Worm (Caenorhabditis elegans) whole organism, L3 larva: ENCODE results near the gene B0244.16.

Experiments
- R02D3.7 ChIP-seq: fragments of 150-350 bp; optimal IDR thresholded peaks from 2 replicates; lab custom pipeline; 2014; ENCODE audit warnings: missing biosample characterization, missing genetic modification characterization
- ZK546.5 ChIP-seq: sonication (generic microtip); optimal IDR thresholded peaks from 2 replicates; lab custom pipeline; 2017; ENCODE audit warnings: missing biosample characterization, missing genetic modification characterization
- ama-1 ChIP-seq: fragments of 150-350 bp; optimal IDR thresholded peaks from 2 replicates; lab custom pipeline; 2018
- ceh-28 ChIP-seq: fragments of 150-350 bp; optimal IDR thresholded peaks from 2 replicates; lab custom pipeline; 2014; ENCODE audit warnings: missing biosample characterization, missing genetic modification reagents, missing genetic modification characterization
- ceh-82 ChIP-seq: fragments of 150-350 bp; optimal IDR thresholded peaks from 2 replicates; lab custom pipeline; 2014; ENCODE audit warnings: missing biosample characterization, missing genetic modification characterization
- egl-5 ChIP-seq: fragments of 150-350 bp; optimal IDR thresholded peaks from 2 replicates; lab custom pipeline; 2017; ENCODE audit warnings: missing biosample characterization, missing genetic modification reagents, missing genetic modification characterization, inconsistent platforms
- elt-1 ChIP-seq: fragments of 150-350 bp; optimal IDR thresholded peaks from 2 replicates; lab custom pipeline; 2014; ENCODE audit warnings: missing biosample characterization, missing genetic modification characterization
- elt-2 ChIP-seq: sonication (generic microtip); optimal IDR thresholded peaks from 2 replicates; lab custom pipeline; 2016; ENCODE audit warnings: missing genetic modification reagents, mild to moderate bottlenecking, missing genetic modification characterization, missing compliant biosample characterization
- eor-1 ChIP-seq, 2 experiments: fragments of 150-350 bp; optimal IDR thresholded peaks; 2 replicates each; lab custom pipeline; 2014 to 2018; ENCODE audit warnings: missing biosample characterization in 2 of 2, missing genetic modification characterization in 2 of 2
- fkh-10 ChIP-seq: sonication (generic microtip); optimal IDR thresholded peaks from 2 replicates; lab custom pipeline; 2017; ENCODE audit warnings: missing biosample characterization, missing genetic modification reagents, missing genetic modification characterization
- fkh-2 ChIP-seq: fragments of 150-350 bp; optimal IDR thresholded peaks from 2 replicates; lab custom pipeline; 2014; ENCODE audit warnings: missing biosample characterization, missing genetic modification reagents, missing genetic modification characterization
- hmg-11 ChIP-seq: sonication (generic microtip); optimal IDR thresholded peaks from 2 replicates; lab custom pipeline; 2016; ENCODE audit warnings: missing genetic modification characterization, missing compliant biosample characterization
- jun-1 ChIP-seq: fragments of 150-350 bp; optimal IDR thresholded peaks from 2 replicates; lab custom pipeline; 2014; ENCODE audit warnings: missing biosample characterization, missing genetic modification reagents, missing genetic modification characterization
- lin-15B ChIP-seq: fragments of 150-350 bp; optimal IDR thresholded peaks from 2 replicates; lab custom pipeline; 2014; ENCODE audit warnings: missing biosample characterization, missing genetic modification characterization
- lin-39 ChIP-seq: fragments of 150-350 bp; optimal IDR thresholded peaks from 2 replicates; lab custom pipeline; 2018; ENCODE audit warnings: missing biosample characterization, missing genetic modification reagents, missing genetic modification characterization
- lsy-12 ChIP-seq: sonication (generic microtip); optimal IDR thresholded peaks from 2 replicates; lab custom pipeline; 2016; ENCODE audit warnings: mild to moderate bottlenecking, missing genetic modification characterization, missing compliant biosample characterization
- mml-1 ChIP-seq: fragments of 150-350 bp; sonication (generic microtip); optimal IDR thresholded peaks from 3 replicates; lab custom pipeline; 2014; ENCODE audit warnings: missing biosample characterization, missing genetic modification characterization
- nfya-1 ChIP-seq: sonication (generic microtip); optimal IDR thresholded peaks from 2 replicates; lab custom pipeline; 2017; ENCODE audit warnings: missing genetic modification characterization, mild to moderate bottlenecking, missing compliant biosample characterization, antibody characterized with exemption, moderate library complexity; ENCODE audit not compliant: insufficient read depth
- nhr-11 ChIP-seq: fragments of 150-350 bp; optimal IDR thresholded peaks from 2 replicates; lab custom pipeline; 2014; ENCODE audit warnings: missing biosample characterization, missing genetic modification characterization
- nhr-23 ChIP-seq: fragments of 150-350 bp; optimal IDR thresholded peaks from 2 replicates; lab custom pipeline; 2014; ENCODE audit warnings: missing biosample characterization, missing genetic modification reagents, missing genetic modification characterization
- nhr-25 ChIP-seq: sonication (generic microtip); optimal IDR thresholded peaks from 2 replicates; lab custom pipeline; 2017; ENCODE audit warnings: missing biosample characterization, missing genetic modification characterization
- nhr-28 ChIP-seq: fragments of 150-350 bp; optimal IDR thresholded peaks from 2 replicates; lab custom pipeline; 2014; ENCODE audit warnings: missing biosample characterization, missing genetic modification characterization
- nhr-67 ChIP-seq: fragments of 150-350 bp; optimal IDR thresholded peaks from 2 replicates; lab custom pipeline; 2014; ENCODE audit warnings: missing biosample characterization, missing genetic modification characterization
- nhr-77 ChIP-seq: fragments of 150-350 bp; optimal IDR thresholded peaks from 2 replicates; lab custom pipeline; 2014; ENCODE audit warnings: missing biosample characterization, missing genetic modification characterization
- pha-4 ChIP-seq: fragments of 150-350 bp; optimal IDR thresholded peaks from 2 replicates; lab custom pipeline; 2014; ENCODE audit warnings: missing biosample characterization, missing genetic modification reagents, missing genetic modification characterization
- pqm-1 ChIP-seq: fragments of 150-350 bp; optimal IDR thresholded peaks from 2 replicates; lab custom pipeline; 2017; ENCODE audit warnings: missing biosample characterization, missing genetic modification characterization, inconsistent platforms
- sea-2 ChIP-seq: fragments of 150-350 bp; sonication (generic microtip); optimal IDR thresholded peaks from 4 replicates; lab custom pipeline; 2014; ENCODE audit warnings: missing biosample characterization, missing genetic modification reagents, missing genetic modification characterization
- skn-1 ChIP-seq: fragments of 150-350 bp; optimal IDR thresholded peaks from 2 replicates; lab custom pipeline; 2014; ENCODE audit warnings: missing biosample characterization, missing genetic modification characterization
- tbx-2 ChIP-seq: sonication (generic microtip); optimal IDR thresholded peaks from 2 replicates; lab custom pipeline; 2016; ENCODE audit warnings: mild to moderate bottlenecking, missing genetic modification characterization, missing compliant biosample characterization
- unc-39 ChIP-seq: sonication (generic microtip); optimal IDR thresholded peaks from 4 replicates; lab custom pipeline; 2017; ENCODE audit warnings: missing biosample characterization, missing genetic modification characterization
- unc-62 ChIP-seq: fragments of 150-350 bp; sonication (generic microtip); optimal IDR thresholded peaks from 4 replicates; lab custom pipeline; 2014; ENCODE audit warnings: missing biosample characterization, missing genetic modification reagents, missing genetic modification characterization
- ztf-11 ChIP-seq: fragments of 150-350 bp; optimal IDR thresholded peaks from 2 replicates; lab custom pipeline; 2014; ENCODE audit warnings: missing biosample characterization, missing genetic modification characterization

Gene B0244.16

ce11 chrIII:5750503-5750902 is 9.7 kb downstream of the B0244.16 start:
- TF ChIP-seq nhr-67, result no peak
- no peak for TF ChIP-seq lsy-12 (tag; lab: Kevin White, UChicago)
- no peak for TF ChIP-seq nhr-11 (tag; lab: Kevin White, UChicago)
- TF ChIP-seq elt-2, result no peak
- TF ChIP-seq unc-62 (GFP tag; lab: Kevin White, UChicago), result no peak
- TF ChIP-seq nhr-28 (tag; lab: Kevin White, UChicago), result no peak
- TF ChIP-seq ceh-82, result no peak
- no peak for TF ChIP-seq fkh-2 (tag; lab: Kevin White, UChicago)
- no peak for TF ChIP-seq egl-5 (tag; lab: Kevin White, UChicago)
- TF ChIP-seq skn-1, result no peak
- no peak for TF ChIP-seq elt-1 (tag; lab: Kevin White, UChicago)
- TF ChIP-seq ama-1 (lab: Kevin White, UChicago), result no peak
- no peak for TF ChIP-seq tbx-2
- no peak for TF ChIP-seq jun-1 (tag; lab: Kevin White, UChicago)
- TF ChIP-seq eor-1 (tag; optimal IDR thresholded peaks at IDR 0.05; lab: Kevin White, UChicago), result no peak
- TF ChIP-seq lin-15B, result no peak
- no peak for TF ChIP-seq pha-4 (tag; lab: Kevin White, UChicago)
- no peak for TF ChIP-seq hmg-11 (tag; lab: Kevin White, UChicago)
- TF ChIP-seq nhr-23 (tag; lab: Kevin White, UChicago), result no peak
- no peak for TF ChIP-seq pqm-1

ce11 chrIII:5755204-5755603 is 14.4 kb downstream of the B0244.16 start, which contains the start of gene ida-1:
Gene ida-1, plus strand, starts transcription at chrIII:5755539.
- TF ChIP-seq ztf-11 (tag; lab: Kevin White, UChicago) (no peak), sea-2 (GFP tag; lab: Kevin White, UChicago) (no peak), nhr-25 (tag; lab: Kevin White, UChicago) (no peak), unc-39 (tag; lab: Kevin White, UChicago) (no peak), ceh-82 (peak; percentile 25), lin-39 (peak; percentile 29), fkh-10 (GFP tag; lab: Kevin White, UChicago) (peak; percentile 65), nfya-1 (tag; lab: Kevin White, UChicago) (peak; percentile 80), hmg-11 (tag; lab: Kevin White, UChicago) (peak; percentile 21), nhr-77 (tag; lab: Kevin White, UChicago) (no peak), ceh-28 (tag; lab: Kevin White, UChicago) (peak; percentile 70), ama-1 (lab: Kevin White, UChicago) (peak; percentile 21)

- TF ChIP-seq elt-2 (no peak), R02D3.7 (no peak), nfya-1 (tag; lab: Kevin White, UChicago) (peak; percentile 48), pqm-1 (no peak), fkh-2 (tag; lab: Kevin White, UChicago) (no peak), pha-4 (tag; lab: Kevin White, UChicago) (no peak), sea-2 (GFP tag; lab: Kevin White, UChicago) (no peak), fkh-10 (GFP tag; lab: Kevin White, UChicago) (peak; percentile 2), ceh-28 (tag; lab: Kevin White, UChicago) (no peak), ztf-11 (tag; lab: Kevin White, UChicago) (no peak), nhr-23 (tag; lab: Kevin White, UChicago) (no peak), eor-1 (tag; optimal IDR thresholded peaks at IDR 0.05; lab: Kevin White, UChicago) (no peak)
Observed at ce11 chrIII:5757492-5758045, 16.8 kb downstream of the B0244.16 start.

- peak; percentile 33 for TF ChIP-seq elt-1 (tag; lab: Kevin White, UChicago)
- TF ChIP-seq ceh-28 (tag; lab: Kevin White, UChicago), result peak; percentile 19
- peak; percentile 82 for TF ChIP-seq lin-39
- no peak for TF ChIP-seq mml-1 (tag; lab: Kevin White, UChicago)
- peak; percentile 37 for TF ChIP-seq unc-62 (GFP tag; lab: Kevin White, UChicago)
- peak; percentile 71 for TF ChIP-seq nhr-11 (tag; lab: Kevin White, UChicago)
- TF ChIP-seq skn-1, result peak; percentile 55
- no peak for TF ChIP-seq pha-4 (tag; lab: Kevin White, UChicago)
- TF ChIP-seq lin-15B, result peak; percentile 19
- TF ChIP-seq lsy-12 (tag; lab: Kevin White, UChicago), result no peak
- no peak for TF ChIP-seq ZK546.5
- peak; percentile 71 for TF ChIP-seq ama-1 (lab: Kevin White, UChicago)
- TF ChIP-seq fkh-10 (GFP tag; lab: Kevin White, UChicago), result peak; percentile 96
- TF ChIP-seq nfya-1 (tag; lab: Kevin White, UChicago), result peak; percentile 82
Observed at ce11 chrIII:5758519-5759099, 17.8 kb downstream of the B0244.16 start.
